Fruit fly (Drosophila melanogaster) whole organism, larva: ENCODE measurements around the gene Fum1.

Experiments
- noc ChIP-seq: fragments of 200-800 bp; sonication (Bioruptor generic); optimal IDR thresholded peaks from 3 replicates; lab custom pipeline; 2019; ENCODE audit warnings: missing biosample characterization, mild to moderate bottlenecking, missing genetic modification characterization, moderate library complexity

Gene Fum1

dm6 chrX:6710665-6711064 is 32.4 kb downstream of the Fum1 start:
- TF ChIP-seq noc: no peak

dm6 chrX:6711295-6711694 is 33.1 kb downstream of the Fum1 start:
- peak; percentile 58 for TF ChIP-seq noc

- TF ChIP-seq noc: no peak
Measured at dm6 chrX:6716170-6716569, 37.9 kb downstream of the Fum1 start.

dm6 chrX:6719259-6719658 is 41.0 kb downstream of the Fum1 start:
- TF ChIP-seq noc: peak; percentile 39

- TF ChIP-seq noc: no peak
Measured at dm6 chrX:6719968-6720367, 41.7 kb downstream of the Fum1 start.

dm6 chrX:6723622-6724021 is 45.4 kb downstream of the Fum1 start:
- TF ChIP-seq noc: no peak

dm6 chrX:6724904-6725505 is 46.8 kb downstream of the Fum1 start:
- no peak for TF ChIP-seq noc

- no peak for TF ChIP-seq noc
Measured at dm6 chrX:6726758-6727490, 48.7 kb downstream of the Fum1 start.

- TF ChIP-seq noc: no peak
Measured at dm6 chrX:6728597-6729158, 50.5 kb downstream of the Fum1 start.

- peak; percentile 8 for TF ChIP-seq noc
Measured at dm6 chrX:6730600-6731259, 52.5 kb downstream of the Fum1 start.
